Worm (Caenorhabditis elegans) whole organism, late embryonic: ENCODE results near the gene C50F4.10.

Experiments used
- C38D4.7 ChIP-seq: fragments of 200-800 bp; sonication (Bioruptor generic); optimal IDR thresholded peaks from 2 replicates; lab custom pipeline; 2018; ENCODE audit warnings: mild to moderate bottlenecking, missing genetic modification characterization, moderate library complexity, missing compliant biosample characterization
- F13H6.1 ChIP-seq: sonication (generic microtip); optimal IDR thresholded peaks from 2 replicates; lab custom pipeline; 2016; ENCODE audit warnings: missing genetic modification characterization, missing compliant biosample characterization
- K09A11.1 ChIP-seq: sonication (generic microtip); optimal IDR thresholded peaks from 2 replicates; lab custom pipeline; 2017; ENCODE audit warnings: antibody characterized with exemption, mild to moderate bottlenecking, missing genetic modification characterization, missing compliant biosample characterization; ENCODE audit not compliant: insufficient read depth
- T23F11.4 ChIP-seq: fragments of 200-800 bp; sonication (Bioruptor generic); optimal IDR thresholded peaks from 2 replicates; lab custom pipeline; 2018; ENCODE audit warnings: mild to moderate bottlenecking, missing genetic modification characterization, missing compliant biosample characterization
- Y22D7AL.16 ChIP-seq: sonication (generic microtip); optimal IDR thresholded peaks from 2 replicates; lab custom pipeline; 2016; ENCODE audit warnings: missing genetic modification characterization, missing compliant biosample characterization
- ama-1 ChIP-seq: fragments of 150-350 bp; optimal IDR thresholded peaks from 2 replicates; lab custom pipeline; 2014
- ceh-19 ChIP-seq: fragments of 200-800 bp; sonication (Bioruptor generic); optimal IDR thresholded peaks from 2 replicates; lab custom pipeline; 2018; ENCODE audit warnings: mild to moderate bottlenecking, missing genetic modification characterization, missing compliant biosample characterization
- ceh-22 ChIP-seq: sonication (generic microtip); optimal IDR thresholded peaks from 2 replicates; lab custom pipeline; 2017; ENCODE audit warnings: missing biosample characterization, missing genetic modification characterization
- ceh-24 ChIP-seq: sonication (generic microtip); optimal IDR thresholded peaks from 2 replicates; lab custom pipeline; 2016; ENCODE audit warnings: mild to moderate bottlenecking, missing genetic modification characterization, missing compliant biosample characterization
- ceh-30 ChIP-seq: fragments of 150-350 bp; optimal IDR thresholded peaks from 2 replicates; lab custom pipeline; 2014; ENCODE audit warnings: missing biosample characterization, missing genetic modification characterization
- ceh-31 ChIP-seq: sonication (generic microtip); optimal IDR thresholded peaks from 2 replicates; lab custom pipeline; 2016; ENCODE audit warnings: missing genetic modification characterization, missing compliant biosample characterization
- ceh-34 ChIP-seq: sonication (generic microtip); optimal IDR thresholded peaks from 2 replicates; lab custom pipeline; 2016; ENCODE audit warnings: mild to moderate bottlenecking, missing genetic modification characterization, missing compliant biosample characterization
- ceh-45 ChIP-seq: fragments of 200-800 bp; sonication (Bioruptor generic); IDR thresholded peaks from 2 replicates; pipeline ENCODE4 v1.3.6; 2022; ENCODE audit warnings: missing genetic modification reagents, missing genetic modification characterization, missing compliant biosample characterization
- ceh-6 ChIP-seq: fragments of 200-800 bp; sonication (Bioruptor generic); optimal IDR thresholded peaks from 2 replicates; lab custom pipeline; 2018; ENCODE audit warnings: mild to moderate bottlenecking, missing genetic modification characterization, missing compliant biosample characterization
- ceh-9 ChIP-seq: sonication (generic microtip); optimal IDR thresholded peaks from 2 replicates; lab custom pipeline; 2016; ENCODE audit warnings: mild to moderate bottlenecking, missing genetic modification characterization, inconsistent platforms, missing compliant biosample characterization
- che-1 ChIP-seq: sonication (generic microtip); optimal IDR thresholded peaks from 2 replicates; lab custom pipeline; 2016; ENCODE audit warnings: mild to moderate bottlenecking, missing genetic modification characterization, missing compliant biosample characterization
- dmd-4 ChIP-seq: sonication (generic microtip); optimal IDR thresholded peaks from 2 replicates; lab custom pipeline; 2016; ENCODE audit warnings: borderline replicate concordance, missing genetic modification characterization, missing compliant biosample characterization
- dve-1 ChIP-seq: sonication (generic microtip); optimal IDR thresholded peaks from 2 replicates; lab custom pipeline; 2017; ENCODE audit warnings: antibody characterized with exemption, mild to moderate bottlenecking, missing genetic modification characterization, missing compliant biosample characterization
- elt-2 ChIP-seq: sonication (generic microtip); optimal IDR thresholded peaks from 2 replicates; lab custom pipeline; 2016; ENCODE audit warnings: missing genetic modification reagents, missing genetic modification characterization, missing compliant biosample characterization
- elt-4 ChIP-seq: sonication (generic microtip); optimal IDR thresholded peaks from 2 replicates; lab custom pipeline; 2016; ENCODE audit warnings: missing genetic modification characterization, missing compliant biosample characterization
- ets-4 ChIP-seq: sonication (generic microtip); optimal IDR thresholded peaks from 2 replicates; lab custom pipeline; 2016; ENCODE audit warnings: missing genetic modification characterization, missing compliant biosample characterization
- fax-1 ChIP-seq: sonication (generic microtip); optimal IDR thresholded peaks from 2 replicates; lab custom pipeline; 2016; ENCODE audit warnings: missing genotype, missing genetic modification characterization, missing compliant biosample characterization
- fkh-10 ChIP-seq: fragments of 150-350 bp; optimal IDR thresholded peaks from 2 replicates; lab custom pipeline; 2014; ENCODE audit warnings: missing biosample characterization, missing genetic modification reagents, missing genetic modification characterization
- fkh-6 ChIP-seq: sonication (generic microtip); optimal IDR thresholded peaks from 2 replicates; lab custom pipeline; 2016; ENCODE audit warnings: missing genetic modification characterization, missing compliant biosample characterization
- hlh-15 ChIP-seq: sonication (generic microtip); optimal IDR thresholded peaks from 2 replicates; lab custom pipeline; 2016; ENCODE audit warnings: missing genetic modification characterization, missing compliant biosample characterization
- hlh-6 ChIP-seq: sonication (generic microtip); optimal IDR thresholded peaks from 2 replicates; lab custom pipeline; 2016; ENCODE audit warnings: missing genotype, missing genetic modification characterization, missing compliant biosample characterization
- lim-6 ChIP-seq: sonication (generic microtip); optimal IDR thresholded peaks from 2 replicates; lab custom pipeline; 2016; ENCODE audit warnings: missing genetic modification characterization, missing compliant biosample characterization
- lin-11 ChIP-seq: fragments of 200-800 bp; sonication (Bioruptor generic); optimal IDR thresholded peaks from 2 replicates; lab custom pipeline; 2018; ENCODE audit warnings: mild to moderate bottlenecking, missing genetic modification characterization, missing compliant biosample characterization
- mec-3 ChIP-seq: sonication (generic microtip); optimal IDR thresholded peaks from 2 replicates; lab custom pipeline; 2016; ENCODE audit warnings: borderline replicate concordance, missing genetic modification characterization, missing compliant biosample characterization
- nhr-232 ChIP-seq: sonication (generic microtip); optimal IDR thresholded peaks from 2 replicates; lab custom pipeline; 2016; ENCODE audit warnings: missing genetic modification characterization, missing compliant biosample characterization
- npax-4 ChIP-seq: sonication (generic microtip); optimal IDR thresholded peaks from 2 replicates; lab custom pipeline; 2016; ENCODE audit warnings: missing genetic modification characterization, missing compliant biosample characterization
- odd-2 ChIP-seq: sonication (generic microtip); optimal IDR thresholded peaks from 2 replicates; lab custom pipeline; 2017; ENCODE audit warnings: antibody characterized with exemption, mild to moderate bottlenecking, missing genetic modification characterization, missing compliant biosample characterization
- pag-3 ChIP-seq: sonication (generic microtip); optimal IDR thresholded peaks from 2 replicates; lab custom pipeline; 2016; ENCODE audit warnings: missing compliant biosample characterization, missing genetic modification characterization, borderline replicate concordance
- pax-1 ChIP-seq: fragments of 150-350 bp; optimal IDR thresholded peaks from 2 replicates; lab custom pipeline; 2014; ENCODE audit warnings: missing biosample characterization, missing genetic modification characterization
- pha-4 ChIP-seq: fragments of 150-350 bp; optimal IDR thresholded peaks from 2 replicates; lab custom pipeline; 2018; ENCODE audit warnings: missing biosample characterization, missing genetic modification reagents, missing genetic modification characterization
- pqm-1 ChIP-seq: sonication (generic microtip); optimal IDR thresholded peaks from 2 replicates; lab custom pipeline; 2016; ENCODE audit warnings: missing genetic modification characterization, missing compliant biosample characterization
- pros-1 ChIP-seq: fragments of 150-350 bp; optimal IDR thresholded peaks from 2 replicates; lab custom pipeline; 2014; ENCODE audit warnings: missing biosample characterization, missing genetic modification reagents, missing genetic modification characterization
- ref-2 ChIP-seq: sonication (generic microtip); optimal IDR thresholded peaks from 2 replicates; lab custom pipeline; 2016; ENCODE audit warnings: missing genetic modification characterization, missing compliant biosample characterization
- sdc-2 ChIP-seq: sonication (generic microtip); optimal IDR thresholded peaks from 2 replicates; lab custom pipeline; 2016; ENCODE audit warnings: missing genotype, missing genetic modification characterization, missing compliant biosample characterization
- sox-4 ChIP-seq: sonication (generic microtip); optimal IDR thresholded peaks from 2 replicates; lab custom pipeline; 2017; ENCODE audit warnings: mild to moderate bottlenecking, missing genetic modification characterization, inconsistent platforms, missing compliant biosample characterization
- syd-9 ChIP-seq: sonication (generic microtip); optimal IDR thresholded peaks from 2 replicates; lab custom pipeline; 2016; ENCODE audit warnings: mild to moderate bottlenecking, missing genetic modification characterization, moderate library complexity, missing compliant biosample characterization
- ttx-3 ChIP-seq: sonication (generic microtip); optimal IDR thresholded peaks from 2 replicates; lab custom pipeline; 2016; ENCODE audit warnings: missing genetic modification reagents, missing genetic modification characterization, missing compliant biosample characterization
- unc-86 ChIP-seq: sonication (generic microtip); optimal IDR thresholded peaks from 2 replicates; lab custom pipeline; 2016; ENCODE audit warnings: missing genetic modification characterization, missing compliant biosample characterization
- zip-5 ChIP-seq: sonication (generic microtip); optimal IDR thresholded peaks from 2 replicates; lab custom pipeline; 2016; ENCODE audit warnings: missing genetic modification characterization, missing compliant biosample characterization
- ztf-16 ChIP-seq: sonication (generic microtip); optimal IDR thresholded peaks from 2 replicates; lab custom pipeline; 2017; ENCODE audit warnings: missing genetic modification characterization, missing compliant biosample characterization

Gene C50F4.10

ce11 chrV:9518832-9519231 is 12.5 kb downstream of the C50F4.10 start, which contains the start of gene C50F4.8:
TSS of gene C50F4.8 (minus strand) at chrV:9518859.
- no peak for TF ChIP-seq unc-86 (tag; lab: Kevin White, UChicago)
- TF ChIP-seq pag-3 (tag; lab: Kevin White, UChicago): no peak
- no peak for TF ChIP-seq npax-4 (tag; lab: Kevin White, UChicago)
- no peak for TF ChIP-seq fax-1 (tag; lab: Kevin White, UChicago)
- no peak for TF ChIP-seq mec-3 (tag; lab: Kevin White, UChicago)
- TF ChIP-seq ztf-16 (tag; lab: Kevin White, UChicago): no peak
- no peak for TF ChIP-seq syd-9 (tag; lab: Kevin White, UChicago)
- TF ChIP-seq elt-4: no peak
- TF ChIP-seq pha-4 (tag; lab: Kevin White, UChicago): no peak
- no peak for TF ChIP-seq ceh-19 (GFP tag; lab: Kevin White, UChicago)
- no peak for TF ChIP-seq fkh-6 (tag; lab: Kevin White, UChicago)
- no peak for TF ChIP-seq ama-1
- no peak for TF ChIP-seq zip-5 (tag; lab: Kevin White, UChicago)
- TF ChIP-seq fkh-10 (GFP tag; lab: Kevin White, UChicago): no peak
- no peak for TF ChIP-seq ceh-30 (tag; lab: Kevin White, UChicago)
- no peak for TF ChIP-seq T23F11.4 (GFP tag; lab: Kevin White, UChicago)
- TF ChIP-seq Y22D7AL.16: no peak
- no peak for TF ChIP-seq ceh-31 (tag; lab: Kevin White, UChicago)
- TF ChIP-seq ceh-6: no peak
- no peak for TF ChIP-seq dve-1 (tag; lab: Kevin White, UChicago)

- TF ChIP-seq odd-2 (tag; lab: Kevin White, UChicago) (no peak), elt-2 (no peak), dmd-4 (no peak), lim-6 (no peak), syd-9 (tag; lab: Kevin White, UChicago) (no peak), unc-86 (tag; lab: Kevin White, UChicago) (no peak), ceh-31 (tag; lab: Kevin White, UChicago) (no peak), ref-2 (no peak), elt-4 (no peak), K09A11.1 (tag; lab: Kevin White, UChicago) (no peak), hlh-6 (no peak), Y22D7AL.16 (no peak)
- TF ChIP-seq, all 69 proteins: peak for 0
These were observed 15.1 kb downstream of the C50F4.10 start for ce11 chrV:9516280-9516679.

ce11 chrV:9513590-9513989 is 17.8 kb downstream of the C50F4.10 start, which contains the start of gene eif-2Bdelta:
TSS of gene eif-2Bdelta (plus strand) at chrV:9513824.
- TF ChIP-seq che-1 (tag; lab: Kevin White, UChicago): no peak
- TF ChIP-seq C38D4.7 (GFP tag; lab: Kevin White, UChicago): no peak
- TF ChIP-seq ref-2: no peak
- TF ChIP-seq ets-4 (tag; lab: Kevin White, UChicago): no peak
- no peak for TF ChIP-seq ceh-34 (tag; lab: Kevin White, UChicago)
- TF ChIP-seq ttx-3 (tag; lab: Kevin White, UChicago): no peak
- TF ChIP-seq nhr-232 (tag; lab: Kevin White, UChicago): no peak
- no peak for TF ChIP-seq lim-6

ce11 chrV:9509597-9509996 is 21.8 kb downstream of the C50F4.10 start:
- TF ChIP-seq elt-4 (no peak), sdc-2 (tag; lab: Kevin White, UChicago) (no peak), ceh-24 (tag; lab: Kevin White, UChicago) (no peak), F13H6.1 (tag; lab: Kevin White, UChicago) (no peak), pax-1 (tag; lab: Kevin White, UChicago) (no peak), pqm-1 (tag; lab: Kevin White, UChicago) (no peak), sox-4 (tag; lab: Kevin White, UChicago) (no peak), hlh-15 (tag; lab: Kevin White, UChicago) (no peak), pros-1 (tag; lab: Kevin White, UChicago) (no peak), ets-4 (tag; lab: Kevin White, UChicago) (no peak), lim-6 (no peak), ceh-9 (tag; lab: Kevin White, UChicago) (no peak), ceh-34 (tag; lab: Kevin White, UChicago) (no peak), ttx-3 (tag; lab: Kevin White, UChicago) (no peak), ceh-22 (tag; lab: Kevin White, UChicago) (no peak), elt-2 (no peak), lin-11 (no peak), ceh-45 (GFP tag; lab: Robert Waterston, UW) (no peak)
